Fruit fly (Drosophila melanogaster) whole organism, adult: Measurements from ENCODE around the gene CG42709.

Experiments used
- CG11617 ChIP-seq: fragments of 200-800 bp; sonication (Bioruptor generic); optimal IDR thresholded peaks from 2 replicates; lab custom pipeline; 2017; ENCODE audit warnings: mild to moderate bottlenecking, missing biosample characterization, missing genetic modification reagents, missing genetic modification characterization
- CG14711 ChIP-seq: fragments of 200-800 bp; sonication (Bioruptor generic); optimal IDR thresholded peaks from 2 replicates; lab custom pipeline; 2018; ENCODE audit warnings: missing biosample characterization, mild to moderate bottlenecking, missing genetic modification characterization, moderate library complexity
- CG1620 ChIP-seq: fragments of 200-800 bp; sonication (Bioruptor generic); optimal IDR thresholded peaks from 2 replicates; lab custom pipeline; 2016; ENCODE audit warnings: missing biosample characterization, missing genetic modification characterization
- CG33017 ChIP-seq: fragments of 200-800 bp; sonication (Bioruptor generic); optimal IDR thresholded peaks from 2 replicates; lab custom pipeline; 2018; ENCODE audit warnings: missing biosample characterization, mild to moderate bottlenecking, missing genetic modification characterization, moderate library complexity
- CG5204 ChIP-seq: fragments of 200-800 bp; sonication (Bioruptor generic); optimal IDR thresholded peaks from 2 replicates; lab custom pipeline; 2016; ENCODE audit warnings: missing biosample characterization, missing genetic modification characterization
- Hr96 ChIP-seq: fragments of 200-800 bp; sonication (Bioruptor generic); optimal IDR thresholded peaks from 2 replicates; lab custom pipeline; 2016; ENCODE audit warnings: missing biosample characterization, missing genetic modification characterization
- Mnt ChIP-seq: fragments of 200-800 bp; sonication (Bioruptor generic); optimal IDR thresholded peaks from 2 replicates; lab custom pipeline; 2016; ENCODE audit warnings: missing biosample characterization, mild to moderate bottlenecking, missing genetic modification characterization
- bab1 ChIP-seq: fragments of 200-800 bp; sonication (Bioruptor generic); optimal IDR thresholded peaks from 3 replicates; lab custom pipeline; 2019; ENCODE audit warnings: missing biosample characterization, mild to moderate bottlenecking, missing genetic modification characterization, moderate library complexity
- cnc ChIP-seq, 2 experiments: fragments of >200 bp; optimal IDR thresholded peaks; 2 replicates each; lab custom pipeline; 2017
- kay ChIP-seq: fragments of 200-800 bp; sonication (Bioruptor generic); peaks from one replicate; lab custom pipeline; 2016; ENCODE audit warnings: missing biosample characterization, missing genetic modification characterization, borderline replicate concordance
- ovo ChIP-seq: fragments of 200-800 bp; sonication (Bioruptor generic); optimal IDR thresholded peaks from 2 replicates; lab custom pipeline; 2016; ENCODE audit warnings: missing biosample characterization, missing genetic modification characterization
- pad ChIP-seq: fragments of 200-800 bp; sonication (Bioruptor generic); optimal IDR thresholded peaks from 3 replicates; lab custom pipeline; 2017; ENCODE audit warnings: missing biosample characterization, missing genetic modification characterization, mild to moderate bottlenecking, moderate library complexity, missing genetic modification reagents
- toe ChIP-seq: fragments of 200-800 bp; sonication (Bioruptor generic); optimal IDR thresholded peaks from 2 replicates; lab custom pipeline; 2016; ENCODE audit warnings: missing biosample characterization, missing genetic modification characterization

dm6 chr3L:12791679-12792229 lies 1.8 kb downstream of the CG42709 start:
- TF ChIP-seq toe (GFP tag; lab: Kevin White, UChicago), result no peak
- no peak for TF ChIP-seq CG14711 (tag; lab: Kevin White, UChicago)
- no peak for TF ChIP-seq bab1 (GFP tag; lab: Kevin White, UChicago)
- no peak for TF ChIP-seq Hr96 (GFP tag; lab: Kevin White, UChicago)
- TF ChIP-seq CG33017, result no peak
- no peak for TF ChIP-seq kay (GFP tag; lab: Kevin White, UChicago)
- no peak for TF ChIP-seq CG1620 (GFP tag; lab: Kevin White, UChicago)
- TF ChIP-seq Mnt (GFP tag; lab: Kevin White, UChicago), result no peak
- no peak for TF ChIP-seq CG11617 (GFP tag; lab: Kevin White, UChicago)
- no peak for TF ChIP-seq ovo (GFP tag; lab: Kevin White, UChicago)
- no peak for TF ChIP-seq CG5204 (GFP tag; lab: Kevin White, UChicago)
- TF ChIP-seq pad (GFP tag; lab: Kevin White, UChicago), result no peak
- no peak for TF ChIP-seq cnc (optimal IDR thresholded peaks at IDR 0.05; lab: Kevin White, UChicago)
